Fruit fly (Drosophila melanogaster): ENCODE data around the gene aop.

aop gene

dm6 chr2L:2164520-2165237, 13.9 kb downstream of the aop start (continued):
- TF ChIP-seq Sox14 (GFP tag; optimal IDR thresholded peaks at IDR 0.05) (peak; percentile 91), Ets96B (tag; optimal IDR thresholded peaks at IDR 0.05) (peak; percentile 96), CG9139 (GFP tag; optimal IDR thresholded peaks at IDR 0.05) (peak; percentile 90), CG11902 (GFP tag; optimal IDR thresholded peaks at IDR 0.05) (peak; percentile 84), CG6163 (GFP tag; IDR thresholded peaks at IDR 0.05) (peak; percentile 95), Ets21C (GFP tag; optimal IDR thresholded peaks at IDR 0.05) (peak; percentile 86), ss (GFP tag; optimal IDR thresholded peaks at IDR 0.05) (peak; percentile 97), Eip75B (GFP tag; optimal IDR thresholded peaks at IDR 0.05) (peak; percentile 96), CG8119 (GFP tag; IDR thresholded peaks at IDR 0.05) (peak; percentile 62; the same call in 2 of the 3 replicates), Hr4 (GFP tag; optimal IDR thresholded peaks at IDR 0.05) (peak; percentile 24), Sox102F (GFP tag; optimal IDR thresholded peaks at IDR 0.05) (peak; percentile 94), CG8319 (GFP tag; optimal IDR thresholded peaks at IDR 0.05) (peak; percentile 90), esn (GFP tag; optimal IDR thresholded peaks at IDR 0.05) (peak; percentile 94), Eip78C (GFP tag) (peak; percentile 98), Hr38 (GFP tag; optimal IDR thresholded peaks at IDR 0.05) (no peak), pdm3 (GFP tag; optimal IDR thresholded peaks at IDR 0.05) (peak; percentile 85), CG1621 (tag; optimal IDR thresholded peaks at IDR 0.05) (peak; percentile 95), CG31627 (GFP tag; optimal IDR thresholded peaks at IDR 0.05) (peak; percentile 93), achi (GFP tag; optimal IDR thresholded peaks at IDR 0.05) (peak; percentile 88), CG7368 (GFP tag; optimal IDR thresholded peaks at IDR 0.05) (peak; percentile 86), CG32006 (GFP tag; optimal IDR thresholded peaks at IDR 0.05) (peak; percentile 59), Met (GFP tag; optimal IDR thresholded peaks at IDR 0.05) (peak; percentile 93), fd85E (GFP tag; optimal IDR thresholded peaks at IDR 0.05) (peak; percentile 71), topi (GFP tag; optimal IDR thresholded peaks at IDR 0.05) (peak; percentile 96), Smox (GFP tag; optimal IDR thresholded peaks at IDR 0.05) (peak; percentile 95), CG10631 (GFP tag; optimal IDR thresholded peaks at IDR 0.05) (peak; percentile 91), Sox15 (GFP tag; optimal IDR thresholded peaks at IDR 0.05) (peak; percentile 89), dsx (GFP tag; optimal IDR thresholded peaks at IDR 0.05; ENCODE audit: poor library complexity, severe bottlenecking) (peak; percentile 93), CG11294 (GFP tag; IDR thresholded peaks at IDR 0.05) (peak; percentile 35; the same call in 1 of the 2 replicates), acj6 (GFP tag; optimal IDR thresholded peaks at IDR 0.05) (peak; percentile 93), OdsH (GFP tag; optimal IDR thresholded peaks at IDR 0.05) (peak; percentile 83), CG34406 (GFP tag; optimal IDR thresholded peaks at IDR 0.05) (peak; percentile 91), CG6792 (GFP tag; optimal IDR thresholded peaks at IDR 0.05) (peak; percentile 92), CG6854 (GFP tag; optimal IDR thresholded peaks at IDR 0.05) (peak; percentile 87), CG10669 (GFP tag; optimal IDR thresholded peaks at IDR 0.05) (peak; percentile 97)

- TF ChIP-seq CG11762 (GFP tag; optimal IDR thresholded peaks at IDR 0.05; ENCODE audit: insufficient read depth): peak; percentile 84
- peak; percentile 92 for TF ChIP-seq CG6854 (GFP tag; optimal IDR thresholded peaks at IDR 0.05)
- peak; percentile 87 for TF ChIP-seq Ets21C (GFP tag; optimal IDR thresholded peaks at IDR 0.05)
- peak; percentile 93 for TF ChIP-seq achi (GFP tag; optimal IDR thresholded peaks at IDR 0.05)
- peak; percentile 97 for TF ChIP-seq CG6163 (GFP tag; IDR thresholded peaks at IDR 0.05)
- peak; percentile 95 for TF ChIP-seq CG6808 (GFP tag; optimal IDR thresholded peaks at IDR 0.05)
- TF ChIP-seq Lpt (GFP tag; optimal IDR thresholded peaks at IDR 0.05): peak; percentile 79
- TF ChIP-seq CG4318 (GFP tag; optimal IDR thresholded peaks at IDR 0.05): peak; percentile 75
- TF ChIP-seq acj6 (GFP tag; optimal IDR thresholded peaks at IDR 0.05): peak; percentile 88
- TF ChIP-seq salr (GFP tag; optimal IDR thresholded peaks at IDR 0.05): peak; percentile 68 to 95
- peak; percentile 83 for TF ChIP-seq CG8319 (GFP tag; optimal IDR thresholded peaks at IDR 0.05)
- TF ChIP-seq cyc (GFP tag; optimal IDR thresholded peaks at IDR 0.05): peak; percentile 94
- TF ChIP-seq CG10631 (GFP tag; optimal IDR thresholded peaks at IDR 0.05): peak; percentile 96
- TF ChIP-seq CG9139 (GFP tag; optimal IDR thresholded peaks at IDR 0.05): peak; percentile 89
- TF ChIP-seq CG10669 (GFP tag; optimal IDR thresholded peaks at IDR 0.05): peak; percentile 93
- TF ChIP-seq CG11902 (GFP tag; optimal IDR thresholded peaks at IDR 0.05): peak; percentile 90
- peak; percentile 89 for TF ChIP-seq Hr4 (GFP tag; optimal IDR thresholded peaks at IDR 0.05)
- TF ChIP-seq fd59A (GFP tag; optimal IDR thresholded peaks at IDR 0.05): peak; percentile 97
- peak; percentile 79 for TF ChIP-seq dac (GFP tag; optimal IDR thresholded peaks at IDR 0.05)
- peak; percentile 97 for TF ChIP-seq Met (GFP tag; optimal IDR thresholded peaks at IDR 0.05)
- peak; percentile 96 for TF ChIP-seq topi (GFP tag; optimal IDR thresholded peaks at IDR 0.05)
- TF ChIP-seq CG32006 (GFP tag; optimal IDR thresholded peaks at IDR 0.05): peak; percentile 89
- TF ChIP-seq CG16779 (tag; optimal IDR thresholded peaks at IDR 0.05): peak; percentile 85
- TF ChIP-seq Sox102F (GFP tag; optimal IDR thresholded peaks at IDR 0.05): peak; percentile 97
- peak; percentile 86 for TF ChIP-seq CG8632 (GFP tag; optimal IDR thresholded peaks at IDR 0.05)
- peak; percentile 91 for TF ChIP-seq vri (GFP tag; optimal IDR thresholded peaks at IDR 0.05)
- peak; percentile 92 for TF ChIP-seq CG8119 (GFP tag; IDR thresholded peaks at IDR 0.05)
- TF ChIP-seq Ets96B (tag; optimal IDR thresholded peaks at IDR 0.05): peak; percentile 93
- TF ChIP-seq lz (GFP tag; optimal IDR thresholded peaks at IDR 0.05): peak; percentile 97
Observed at dm6 chr2L:2163568-2163953, 15.0 kb downstream of the aop start.
